Worm (Caenorhabditis elegans) whole organism, early embryonic: ENCODE data around the gene Y57A10A.14.

ENCODE experiments used
- B0310.2 ChIP-seq: sonication (generic microtip); optimal IDR thresholded peaks from 2 replicates; lab custom pipeline; 2016; ENCODE audit warnings: mild to moderate bottlenecking, missing genetic modification characterization, missing compliant biosample characterization
- aly-1 ChIP-seq: sonication (generic microtip); optimal IDR thresholded peaks from 2 replicates; lab custom pipeline; 2016; ENCODE audit warnings: missing genetic modification characterization, missing compliant biosample characterization
- ama-1 ChIP-seq: fragments of 150-350 bp; optimal IDR thresholded peaks from 2 replicates; lab custom pipeline; 2014
- ets-7 ChIP-seq: sonication (generic microtip); optimal IDR thresholded peaks from 2 replicates; lab custom pipeline; 2016; ENCODE audit warnings: missing genotype, missing genetic modification characterization, missing compliant biosample characterization
- flt-1 ChIP-seq: fragments of 200-800 bp; sonication (Bioruptor generic); IDR thresholded peaks from 2 replicates; pipeline ENCODE4 v1.3.6; 2022; ENCODE audit warnings: missing genetic modification characterization, missing compliant biosample characterization
- hmbx-1 ChIP-seq: sonication (generic microtip); optimal IDR thresholded peaks from 2 replicates; lab custom pipeline; 2016; ENCODE audit warnings: mild to moderate bottlenecking, missing genetic modification characterization, missing compliant biosample characterization
- hmg-4 ChIP-seq: fragments of 200-800 bp; sonication (Bioruptor generic); optimal IDR thresholded peaks from 2 replicates; lab custom pipeline; 2018; ENCODE audit warnings: mild to moderate bottlenecking, missing genetic modification characterization, missing compliant biosample characterization
- pes-1 ChIP-seq: fragments of 200-800 bp; sonication (Bioruptor generic); IDR thresholded peaks from 2 replicates; pipeline ENCODE4 v1.3.6; 2022; ENCODE audit warnings: missing genetic modification reagents, missing genetic modification characterization, missing compliant biosample characterization
- scrt-1 ChIP-seq: fragments of 200-800 bp; sonication (Bioruptor generic); IDR thresholded peaks from 2 replicates; pipeline ENCODE4 v1.3.6; 2022; ENCODE audit warnings: missing genetic modification characterization, missing compliant biosample characterization
- sea-1 ChIP-seq: fragments of 200-800 bp; sonication (Bioruptor generic); conservative IDR thresholded peaks from 2 replicates; pipeline ENCODE4 v1.3.6; 2022; ENCODE audit warnings: missing genetic modification characterization, missing compliant biosample characterization
- tbx-11 ChIP-seq: fragments of 200-800 bp; sonication (Bioruptor generic); IDR thresholded peaks from 2 replicates; pipeline ENCODE4 v1.3.6; 2022; ENCODE audit warnings: missing genetic modification characterization, missing compliant biosample characterization
- tbx-37 ChIP-seq: fragments of 200-800 bp; sonication (Bioruptor generic); conservative IDR thresholded peaks from 2 replicates; pipeline ENCODE4 v1.3.6; 2022; ENCODE audit warnings: missing genetic modification reagents, missing genetic modification characterization, missing compliant biosample characterization
- tra-4 ChIP-seq: sonication (generic microtip); optimal IDR thresholded peaks from 2 replicates; lab custom pipeline; 2017; ENCODE audit warnings: missing genetic modification characterization, missing compliant biosample characterization

DNA sequence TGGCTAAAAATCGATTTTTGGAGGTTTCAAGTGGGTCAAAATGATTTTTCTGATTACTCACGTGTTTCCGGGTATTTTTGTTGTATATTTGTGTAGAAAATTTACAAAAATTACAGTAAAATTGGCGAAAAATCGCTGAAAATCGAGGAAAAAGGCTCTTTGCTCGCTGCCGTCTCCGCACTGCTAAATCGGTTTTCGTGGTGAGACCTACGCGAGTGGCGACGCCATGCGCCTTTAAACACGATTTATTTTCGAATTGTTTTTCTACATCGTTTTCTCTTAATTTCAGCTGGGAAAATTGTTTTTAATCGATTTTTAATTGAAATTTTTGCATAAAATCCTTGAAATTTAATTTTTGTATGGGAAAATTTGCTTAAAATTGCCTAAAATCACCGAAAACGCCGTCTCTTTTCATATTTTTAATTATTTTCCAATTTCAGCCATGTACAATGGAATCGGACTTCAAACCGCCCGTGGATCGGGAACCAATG is 39.2 kb downstream of the Y57A10A.14 start, which contains the start of the genes pqn-87 and rsr-2:
- TF ChIP-seq sea-1 (GFP tag; lab: Robert Waterston, UW) (no peak), B0310.2 (tag; lab: Kevin White, UChicago) (no peak), tra-4 (tag; lab: Kevin White, UChicago) (no peak), hmg-4 (GFP tag; lab: Kevin White, UChicago) (no peak), aly-1 (no peak), ama-1 (no peak), tbx-11 (GFP tag; lab: Robert Waterston, UW) (no peak), tbx-37 (no peak), pes-1 (no peak), ets-7 (tag; lab: Kevin White, UChicago) (no peak), flt-1 (no peak), scrt-1 (no peak), hmbx-1 (tag; lab: Kevin White, UChicago) (no peak)
